Worm (Caenorhabditis elegans): ENCODE data around the gene E01G4.6.

- no peak for TF ChIP-seq ama-1 (optimal IDR thresholded peaks at IDR 0.05)
- no peak for TF ChIP-seq scrt-1 (GFP tag; IDR thresholded peaks at IDR 0.05)
- TF ChIP-seq sea-1 (GFP tag; conservative IDR thresholded peaks at IDR 0.05), result no peak
- no peak for TF ChIP-seq ceh-36 (tag; optimal IDR thresholded peaks at IDR 0.05)
- TF ChIP-seq tbx-37 (GFP tag; conservative IDR thresholded peaks at IDR 0.05), result no peak
- TF ChIP-seq hmg-4 (GFP tag; optimal IDR thresholded peaks at IDR 0.05), result no peak
- no peak for TF ChIP-seq flt-1 (GFP tag; IDR thresholded peaks at IDR 0.05)
- no peak for TF ChIP-seq pes-1 (GFP tag; IDR thresholded peaks at IDR 0.05)
Observed at ce11 chrII:13484108-13484507, 1.9 kb downstream of the E01G4.6 start.

Measured in whole organism, early embryonic.